Worm (Caenorhabditis elegans) whole organism, young adult: Measurements from ENCODE around the gene F41H8.2.
"Not testable (repeated sequence)": the region's sequence is repeated elsewhere in the genome, so short reads cannot be mapped to it uniquely, and the experiment has no call there.

ENCODE experiments used
- him-1 ChIP-seq: sonication (generic microtip); optimal IDR thresholded peaks from 2 replicates; lab custom pipeline; 2016; ENCODE audit warnings: missing genotype, missing genetic modification reagents, missing genetic modification characterization, missing compliant biosample characterization
- let-607 ChIP-seq, 2 experiments: fragments of 200-800 bp in 1 of 2; sonication (Bioruptor generic) in 1 of 2; sonication (generic microtip) in 1 of 2; optimal IDR thresholded peaks; 2 replicates each; lab custom pipeline; 2016 to 2018; ENCODE audit warnings: mild to moderate bottlenecking in 2 of 2, missing compliant biosample characterization in 2 of 2, missing genetic modification characterization in 2 of 2, moderate library complexity in 2 of 2, missing genotype in 1 of 2
- madf-3 ChIP-seq: fragments of 200-800 bp; sonication (Bioruptor generic); IDR thresholded peaks from 2 replicates; pipeline ENCODE4 v1.3.6; 2022; ENCODE audit warnings: missing genetic modification reagents, missing genetic modification characterization, missing compliant biosample characterization
- nhr-80 ChIP-seq: sonication (generic microtip); optimal IDR thresholded peaks from 2 replicates; lab custom pipeline; 2016; ENCODE audit warnings: missing genetic modification characterization, missing compliant biosample characterization
- pha-4 ChIP-seq: fragments of 150-350 bp; sonication (generic microtip); optimal IDR thresholded peaks from 2 replicates; lab custom pipeline; 2014; ENCODE audit warnings: missing biosample characterization, missing genetic modification reagents, missing genetic modification characterization
- snpc-4 ChIP-seq, 5 experiments: fragments of 150-350 bp in 1 of 5; sonication (generic microtip) in 4 of 5; optimal IDR thresholded peaks; 2 replicates each; lab custom pipeline; 2014 to 2018; ENCODE audit warnings: missing genetic modification characterization in 5 of 5, missing biosample characterization in 3 of 5, antibody characterized with exemption in 2 of 5, mild to moderate bottlenecking in 2 of 5, missing compliant biosample characterization in 2 of 5, missing genotype in 2 of 5, moderate library complexity in 2 of 5, missing genetic modification reagents in 1 of 5

- not testable (repeated sequence) for TF ChIP-seq snpc-4 (GFP tag; optimal IDR thresholded peaks at IDR 0.05; lab: Kevin White, UChicago); snpc-4 (tag; optimal IDR thresholded peaks at IDR 0.05; lab: Kevin White, UChicago); him-1 (tag; lab: Kevin White, UChicago); nhr-80 (tag; lab: Kevin White, UChicago); let-607 (tag; optimal IDR thresholded peaks at IDR 0.05; lab: Kevin White, UChicago); pha-4 (tag; lab: Kevin White, UChicago); madf-3 (GFP tag; lab: Robert Waterston, UW)
Observed at ce11 chrV:822922-823321, 3.3 kb upstream of the F41H8.2 start, which contains the start of gene srx-31.
